Fruit fly (Drosophila melanogaster): ENCODE data around the gene CG32344.

Gene CG32344

dm6 chr3L:319145-320009 lies 5.1 kb downstream of the CG32344 start, which contains the start of gene fwd:
TSS of gene fwd (minus strand) at chr3L:319884.
- TF ChIP-seq pad (GFP tag; optimal IDR thresholded peaks at IDR 0.05) (peak; percentile 51), cic (GFP tag; optimal IDR thresholded peaks at IDR 0.05) (peak; percentile 47), bab1 (GFP tag; optimal IDR thresholded peaks at IDR 0.05) (peak; percentile 70), CG11617 (GFP tag; optimal IDR thresholded peaks at IDR 0.05) (peak; percentile 57), ovo (GFP tag; optimal IDR thresholded peaks at IDR 0.05) (peak; percentile 52), CG7101 (tag; optimal IDR thresholded peaks at IDR 0.05) (peak; percentile 51), CG5204 (GFP tag; optimal IDR thresholded peaks at IDR 0.05) (no peak), tj (GFP tag; optimal IDR thresholded peaks at IDR 0.05) (peak; percentile 18), CG33017 (tag; optimal IDR thresholded peaks at IDR 0.05) (peak; percentile 22), Clk (GFP tag; optimal IDR thresholded peaks at IDR 0.05) (no peak), CG1620 (GFP tag; optimal IDR thresholded peaks at IDR 0.05) (peak; percentile 23)

dm6 chr3L:316784-317183 lies 7.7 kb downstream of the CG32344 start, which contains the start of gene ddbt:
TSS of gene ddbt (plus strand) at chr3L:317084.
- TF ChIP-seq CG7101 (tag; optimal IDR thresholded peaks at IDR 0.05) = no peak
- no peak for TF ChIP-seq CG7045 (GFP tag; optimal IDR thresholded peaks at IDR 0.05)
- TF ChIP-seq Hr96 (GFP tag; optimal IDR thresholded peaks at IDR 0.05) = no peak

dm6 chr3L:315140-315539 lies 9.4 kb downstream of the CG32344 start:
- TF ChIP-seq bab1 (GFP tag; optimal IDR thresholded peaks at IDR 0.05) = no peak
- TF ChIP-seq Mnt (GFP tag; optimal IDR thresholded peaks at IDR 0.05) = no peak
- no peak for TF ChIP-seq Crg-1 (GFP tag; optimal IDR thresholded peaks at IDR 0.05)
- no peak for TF ChIP-seq CG7045 (GFP tag; optimal IDR thresholded peaks at IDR 0.05)
- TF ChIP-seq pad (GFP tag; optimal IDR thresholded peaks at IDR 0.05) = no peak
- TF ChIP-seq CG12768 (GFP tag; optimal IDR thresholded peaks at IDR 0.05) = no peak
- TF ChIP-seq Hr96 (GFP tag; optimal IDR thresholded peaks at IDR 0.05) = no peak

- TF ChIP-seq tj (GFP tag; optimal IDR thresholded peaks at IDR 0.05) (no peak), cnc (optimal IDR thresholded peaks at IDR 0.05) (no peak), Mnt (GFP tag; optimal IDR thresholded peaks at IDR 0.05) (no peak), CG5204 (GFP tag; optimal IDR thresholded peaks at IDR 0.05) (no peak), CG11617 (GFP tag; optimal IDR thresholded peaks at IDR 0.05) (no peak), CG7101 (tag; optimal IDR thresholded peaks at IDR 0.05) (no peak), CG1620 (GFP tag; optimal IDR thresholded peaks at IDR 0.05) (no peak), Hr96 (GFP tag; optimal IDR thresholded peaks at IDR 0.05) (no peak), cic (GFP tag; optimal IDR thresholded peaks at IDR 0.05) (no peak), ovo (GFP tag; optimal IDR thresholded peaks at IDR 0.05) (no peak), toe (GFP tag; optimal IDR thresholded peaks at IDR 0.05) (no peak), kay (GFP tag; ENCODE audit: borderline replicate concordance) (no peak), bab1 (GFP tag; optimal IDR thresholded peaks at IDR 0.05) (no peak), Crg-1 (GFP tag; optimal IDR thresholded peaks at IDR 0.05) (no peak), CG14711 (tag; optimal IDR thresholded peaks at IDR 0.05) (no peak), CG12768 (GFP tag; optimal IDR thresholded peaks at IDR 0.05) (no peak), Clk (GFP tag; optimal IDR thresholded peaks at IDR 0.05) (no peak), CG33017 (tag; optimal IDR thresholded peaks at IDR 0.05) (no peak)
Measured at dm6 chr3L:312323-312722, 12.2 kb downstream of the CG32344 start.

- no peak for TF ChIP-seq tj (GFP tag; optimal IDR thresholded peaks at IDR 0.05)
- peak; percentile 23 for TF ChIP-seq CG33017 (tag; optimal IDR thresholded peaks at IDR 0.05)
- no peak for TF ChIP-seq ovo (GFP tag; optimal IDR thresholded peaks at IDR 0.05)
- TF ChIP-seq Hr96 (GFP tag; optimal IDR thresholded peaks at IDR 0.05) = no peak
- TF ChIP-seq Clk (GFP tag; optimal IDR thresholded peaks at IDR 0.05) = no peak
- TF ChIP-seq CG5204 (GFP tag; optimal IDR thresholded peaks at IDR 0.05) = no peak
- no peak for TF ChIP-seq Crg-1 (GFP tag; optimal IDR thresholded peaks at IDR 0.05)
- no peak for TF ChIP-seq CG11617 (GFP tag; optimal IDR thresholded peaks at IDR 0.05)
- TF ChIP-seq kay (GFP tag; ENCODE audit: borderline replicate concordance) = no peak
- peak; percentile 20 for TF ChIP-seq bab1 (GFP tag; optimal IDR thresholded peaks at IDR 0.05)
- TF ChIP-seq cic (GFP tag; optimal IDR thresholded peaks at IDR 0.05) = peak; percentile 82
- no peak for TF ChIP-seq pad (GFP tag; optimal IDR thresholded peaks at IDR 0.05)
- no peak for TF ChIP-seq CG7045 (GFP tag; optimal IDR thresholded peaks at IDR 0.05)
- TF ChIP-seq Mnt (GFP tag; optimal IDR thresholded peaks at IDR 0.05) = no peak
- TF ChIP-seq cnc (optimal IDR thresholded peaks at IDR 0.05) = no peak
- peak; percentile 2 for TF ChIP-seq CG7101 (tag; optimal IDR thresholded peaks at IDR 0.05)
- peak; percentile 23 for TF ChIP-seq CG12768 (GFP tag; optimal IDR thresholded peaks at IDR 0.05)
- no peak for TF ChIP-seq CG1620 (GFP tag; optimal IDR thresholded peaks at IDR 0.05)
- TF ChIP-seq toe (GFP tag; optimal IDR thresholded peaks at IDR 0.05) = no peak
- TF ChIP-seq CG14711 (tag; optimal IDR thresholded peaks at IDR 0.05) = no peak
Measured at dm6 chr3L:311607-312006, 12.9 kb downstream of the CG32344 start.

- TF ChIP-seq toe (GFP tag; optimal IDR thresholded peaks at IDR 0.05) = no peak
- peak; percentile 38 for TF ChIP-seq cic (GFP tag; optimal IDR thresholded peaks at IDR 0.05)
- TF ChIP-seq CG1620 (GFP tag; optimal IDR thresholded peaks at IDR 0.05) = no peak
- no peak for TF ChIP-seq CG11617 (GFP tag; optimal IDR thresholded peaks at IDR 0.05)
- no peak for TF ChIP-seq ovo (GFP tag; optimal IDR thresholded peaks at IDR 0.05)
Measured at dm6 chr3L:299952-300605, 24.4 kb downstream of the CG32344 start.
